Worm (Caenorhabditis elegans) whole organism, L1 larva: Measurements from ENCODE around the gene srh-183.
A peak's percentile ranks its signal among the peaks of the same experiment; 100 is the strongest.

ENCODE experiments used
- C16A3.4 ChIP-seq: fragments of 150-350 bp; optimal IDR thresholded peaks from 2 replicates; lab custom pipeline; 2014; ENCODE audit warnings: missing biosample characterization, missing genetic modification characterization
- F16B12.6 ChIP-seq: fragments of 150-350 bp; optimal IDR thresholded peaks from 2 replicates; lab custom pipeline; 2014; ENCODE audit warnings: missing biosample characterization, missing genetic modification characterization
- Y116A8C.19 ChIP-seq: sonication (generic microtip); optimal IDR thresholded peaks from 2 replicates; lab custom pipeline; 2016; ENCODE audit warnings: missing compliant biosample characterization, missing genetic modification characterization, borderline replicate concordance
- ceh-82 ChIP-seq, 3 experiments: fragments of 150-350 bp in 1 of 3; sonication (generic microtip) in 2 of 3; optimal IDR thresholded peaks; 2 replicates each; lab custom pipeline; 2014 to 2017; ENCODE audit warnings: missing biosample characterization in 3 of 3, missing genetic modification characterization in 3 of 3
- ceh-90 ChIP-seq: sonication (generic microtip); optimal IDR thresholded peaks from 2 replicates; lab custom pipeline; 2016; ENCODE audit warnings: missing genetic modification characterization, missing compliant biosample characterization
- ces-1 ChIP-seq: fragments of 150-350 bp; optimal IDR thresholded peaks from 2 replicates; lab custom pipeline; 2014; ENCODE audit warnings: missing biosample characterization, missing genetic modification reagents, missing genetic modification characterization
- dsc-1 ChIP-seq: sonication (generic microtip); optimal IDR thresholded peaks from 2 replicates; lab custom pipeline; 2016; ENCODE audit warnings: mild to moderate bottlenecking, missing genetic modification characterization, missing compliant biosample characterization
- efl-1 ChIP-seq, 4 experiments: fragments of 150-350 bp; optimal IDR thresholded peaks in 3 of 4; peaks in 1 of 4; 1 replicate in 1 of 4; 2 replicates in 3 of 4; lab custom pipeline; 2014; ENCODE audit warnings: missing biosample characterization in 2 of 4, missing genetic modification characterization in 2 of 4, missing genetic modification reagents in 2 of 4
- efl-3 ChIP-seq: fragments of 200-800 bp; sonication (Bioruptor generic); optimal IDR thresholded peaks from 2 replicates; lab custom pipeline; 2018; ENCODE audit warnings: mild to moderate bottlenecking, missing genetic modification characterization, missing compliant biosample characterization
- egl-13 ChIP-seq: sonication (generic microtip); optimal IDR thresholded peaks from 2 replicates; lab custom pipeline; 2016; ENCODE audit warnings: missing genotype, missing genetic modification reagents, missing genetic modification characterization, missing compliant biosample characterization
- egl-27 ChIP-seq, 2 experiments: fragments of 150-350 bp in 1 of 2; sonication (generic microtip); optimal IDR thresholded peaks; 3 replicates each; lab custom pipeline; 2017 to 2018; ENCODE audit warnings: missing biosample characterization in 2 of 2, missing genetic modification characterization in 2 of 2, missing genetic modification reagents in 2 of 2
- elt-3 ChIP-seq, 6 experiments: fragments of 150-350 bp in 1 of 6; sonication (generic microtip); optimal IDR thresholded peaks; 2 replicates each; lab custom pipeline; 2017 to 2018; ENCODE audit warnings: missing biosample characterization in 6 of 6, missing genetic modification characterization in 6 of 6, inconsistent platforms in 1 of 6
- fkh-8 ChIP-seq: sonication (generic microtip); optimal IDR thresholded peaks from 2 replicates; lab custom pipeline; 2016; ENCODE audit warnings: mild to moderate bottlenecking, missing genetic modification characterization, missing compliant biosample characterization
- fos-1 ChIP-seq: fragments of 150-350 bp; optimal IDR thresholded peaks from 2 replicates; lab custom pipeline; 2014; ENCODE audit warnings: missing biosample characterization, missing genetic modification characterization
- hlh-4 ChIP-seq: sonication (generic microtip); optimal IDR thresholded peaks from 2 replicates; lab custom pipeline; 2016; ENCODE audit warnings: mild to moderate bottlenecking, missing genetic modification characterization, missing compliant biosample characterization
- hpl-2 ChIP-seq: fragments of 150-350 bp; optimal IDR thresholded peaks from 2 replicates; lab custom pipeline; 2014; ENCODE audit warnings: missing biosample characterization, missing genetic modification reagents, missing genetic modification characterization
- jun-1 ChIP-seq: fragments of 150-350 bp; optimal IDR thresholded peaks from 2 replicates; lab custom pipeline; 2014; ENCODE audit warnings: missing biosample characterization, missing genetic modification reagents, missing genetic modification characterization
- lin-13 ChIP-seq: fragments of 150-350 bp; optimal IDR thresholded peaks from 2 replicates; lab custom pipeline; 2014; ENCODE audit warnings: missing biosample characterization, missing genetic modification reagents, missing genetic modification characterization
- lin-14 ChIP-seq: fragments of 200-800 bp; sonication (Bioruptor generic); optimal IDR thresholded peaks from 2 replicates; lab custom pipeline; 2018; ENCODE audit warnings: mild to moderate bottlenecking, missing genetic modification characterization, moderate library complexity, missing compliant biosample characterization
- lin-15B ChIP-seq: fragments of 150-350 bp; sonication (generic microtip); optimal IDR thresholded peaks from 3 replicates; lab custom pipeline; 2014; ENCODE audit warnings: missing biosample characterization, missing genetic modification characterization
- lin-39 ChIP-seq: fragments of 150-350 bp; optimal IDR thresholded peaks from 2 replicates; lab custom pipeline; 2014; ENCODE audit warnings: missing biosample characterization, missing genetic modification reagents, missing genetic modification characterization
- lir-3 ChIP-seq: sonication (generic microtip); optimal IDR thresholded peaks from 2 replicates; lab custom pipeline; 2016; ENCODE audit warnings: mild to moderate bottlenecking, missing genetic modification characterization, moderate library complexity, missing compliant biosample characterization; ENCODE audit not compliant: poor library complexity
- lsy-2 ChIP-seq, 2 experiments: fragments of 150-350 bp; optimal IDR thresholded peaks; 2 replicates each; lab custom pipeline; 2014; ENCODE audit warnings: missing biosample characterization in 2 of 2, missing genetic modification characterization in 2 of 2
- mab-9 ChIP-seq: fragments of 200-800 bp; sonication (Bioruptor generic); IDR thresholded peaks from 2 replicates; pipeline ENCODE4 v1.3.6; 2022; ENCODE audit warnings: missing genetic modification reagents, missing genetic modification characterization, missing compliant biosample characterization
- mdl-1 ChIP-seq, 2 experiments: fragments of 150-350 bp; optimal IDR thresholded peaks; 2 replicates each; lab custom pipeline; 2014 to 2017; ENCODE audit warnings: missing biosample characterization in 2 of 2, missing genetic modification characterization in 2 of 2, inconsistent platforms in 1 of 2
- mef-2 ChIP-seq: fragments of 150-350 bp; optimal IDR thresholded peaks from 2 replicates; lab custom pipeline; 2014; ENCODE audit warnings: missing biosample characterization, missing genetic modification characterization
- mep-1 ChIP-seq: fragments of 150-350 bp; optimal IDR thresholded peaks from 2 replicates; lab custom pipeline; 2014; ENCODE audit warnings: missing biosample characterization, missing genetic modification characterization
- nhr-11 ChIP-seq: fragments of 150-350 bp; optimal IDR thresholded peaks from 2 replicates; lab custom pipeline; 2014; ENCODE audit warnings: missing biosample characterization, missing genetic modification characterization
- nhr-19 ChIP-seq: fragments of 200-800 bp; sonication (Bioruptor generic); conservative IDR thresholded peaks from 2 replicates; pipeline ENCODE4 v1.3.6; 2022; ENCODE audit warnings: missing genetic modification characterization, missing compliant biosample characterization
- nhr-20 ChIP-seq: sonication (generic microtip); optimal IDR thresholded peaks from 2 replicates; lab custom pipeline; 2016; ENCODE audit warnings: mild to moderate bottlenecking, missing genetic modification characterization, missing compliant biosample characterization
- nhr-28 ChIP-seq: fragments of 150-350 bp; optimal IDR thresholded peaks from 2 replicates; lab custom pipeline; 2014; ENCODE audit warnings: missing biosample characterization, missing genetic modification characterization
- nhr-47 ChIP-seq: sonication (generic microtip); optimal IDR thresholded peaks from 2 replicates; lab custom pipeline; 2016; ENCODE audit warnings: mild to moderate bottlenecking, missing genetic modification characterization, moderate library complexity, missing compliant biosample characterization
- nhr-71 ChIP-seq: sonication (generic microtip); optimal IDR thresholded peaks from 2 replicates; lab custom pipeline; 2016; ENCODE audit warnings: mild to moderate bottlenecking, missing genetic modification characterization, moderate library complexity, missing compliant biosample characterization
- nhr-84 ChIP-seq: sonication (generic microtip); optimal IDR thresholded peaks from 2 replicates; lab custom pipeline; 2017; ENCODE audit warnings: missing biosample characterization, missing genetic modification characterization
- nhr-85 ChIP-seq: sonication (generic microtip); peaks from one replicate; lab custom pipeline; 2016; ENCODE audit warnings: missing genetic modification characterization, inconsistent platforms, missing compliant biosample characterization
- nhr-90 ChIP-seq: sonication (generic microtip); optimal IDR thresholded peaks from 2 replicates; lab custom pipeline; 2016; ENCODE audit warnings: mild to moderate bottlenecking, missing genetic modification characterization, missing compliant biosample characterization; ENCODE audit not compliant: poor library complexity
- pax-3 ChIP-seq: fragments of 200-800 bp; sonication (Bioruptor generic); optimal IDR thresholded peaks from 2 replicates; lab custom pipeline; 2018; ENCODE audit warnings: mild to moderate bottlenecking, missing genetic modification characterization, moderate library complexity, missing compliant biosample characterization
- rnt-1 ChIP-seq: sonication (generic microtip); optimal IDR thresholded peaks from 2 replicates; lab custom pipeline; 2016; ENCODE audit warnings: mild to moderate bottlenecking, missing genetic modification characterization, moderate library complexity, missing compliant biosample characterization
- skn-1 ChIP-seq: fragments of 150-350 bp; optimal IDR thresholded peaks from 2 replicates; lab custom pipeline; 2014; ENCODE audit warnings: missing biosample characterization, missing genetic modification characterization
- snpc-4 ChIP-seq: fragments of 150-350 bp; optimal IDR thresholded peaks from 2 replicates; lab custom pipeline; 2014; ENCODE audit warnings: missing biosample characterization, missing genetic modification characterization
- snu-23 ChIP-seq: sonication (generic microtip); optimal IDR thresholded peaks from 2 replicates; lab custom pipeline; 2016; ENCODE audit warnings: missing genetic modification characterization, missing compliant biosample characterization
- tbx-2 ChIP-seq: sonication (generic microtip); optimal IDR thresholded peaks from 2 replicates; lab custom pipeline; 2016; ENCODE audit warnings: missing genetic modification characterization, missing compliant biosample characterization
- tlp-1 ChIP-seq: fragments of 150-350 bp; optimal IDR thresholded peaks from 2 replicates; lab custom pipeline; 2014; ENCODE audit warnings: missing biosample characterization, missing genetic modification characterization
- zag-1 ChIP-seq: fragments of 150-350 bp; optimal IDR thresholded peaks from 2 replicates; lab custom pipeline; 2014; ENCODE audit warnings: missing biosample characterization, missing genetic modification characterization
- ztf-11 ChIP-seq, 2 experiments: sonication (generic microtip); optimal IDR thresholded peaks; 2 replicates each; lab custom pipeline; 2016 to 2017; ENCODE audit warnings: missing genetic modification characterization in 2 of 2, missing biosample characterization in 1 of 2, missing compliant biosample characterization in 1 of 2
- ztf-4 ChIP-seq: fragments of 150-350 bp; optimal IDR thresholded peaks from 2 replicates; lab custom pipeline; 2014; ENCODE audit warnings: missing biosample characterization, missing genetic modification characterization

srh-183 gene

ce11 chrV:20011199-20011598, 33.1 kb upstream of the srh-183 start:
- no peak for TF ChIP-seq tlp-1 (tag; lab: Kevin White, UChicago)
- no peak for TF ChIP-seq pax-3
- no peak for TF ChIP-seq egl-13 (tag; lab: Kevin White, UChicago)
- no peak for TF ChIP-seq efl-1 (optimal IDR thresholded peaks at IDR 0.05; lab: Kevin White, UChicago)
- TF ChIP-seq efl-1 (GFP tag; optimal IDR thresholded peaks at IDR 0.05 in 1 of 2; lab: Kevin White, UChicago), result no peak
- no peak for TF ChIP-seq fos-1 (tag; lab: Kevin White, UChicago)
- no peak for TF ChIP-seq hlh-4 (tag; lab: Kevin White, UChicago)
- TF ChIP-seq skn-1, result no peak
- TF ChIP-seq, all 84 proteins: peak for 0

ce11 chrV:20007470-20007869, 29.4 kb upstream of the srh-183 start, which contains the start of gene Y60A3A.23:
Gene Y60A3A.23 (plus strand): TSS chrV:20007770.
- TF ChIP-seq ceh-90 (tag; lab: Kevin White, UChicago), result no peak
- no peak for TF ChIP-seq nhr-71 (tag; lab: Kevin White, UChicago)
- no peak for TF ChIP-seq elt-3 (tag; optimal IDR thresholded peaks at IDR 0.05; lab: Kevin White, UChicago)
- TF ChIP-seq lir-3 (tag; lab: Kevin White, UChicago), result no peak
- no peak for TF ChIP-seq snu-23 (GFP tag; lab: Kevin White, UChicago)
- TF ChIP-seq efl-3 (GFP tag; lab: Kevin White, UChicago), result no peak

- TF ChIP-seq dsc-1 (tag; lab: Kevin White, UChicago) (peak; percentile 77), ceh-90 (tag; lab: Kevin White, UChicago) (no peak), mab-9 (GFP tag; lab: Robert Waterston, UW) (peak; percentile 72), efl-1 (optimal IDR thresholded peaks at IDR 0.05; lab: Kevin White, UChicago) (peak; percentile 68 to 82), efl-1 (GFP tag; optimal IDR thresholded peaks at IDR 0.05 in 1 of 2; lab: Kevin White, UChicago) (peak; percentile 44 to 93), nhr-47 (tag; lab: Kevin White, UChicago) (peak; percentile 87), egl-13 (tag; lab: Kevin White, UChicago) (peak; percentile 91), nhr-11 (peak; percentile 20), ztf-11 (tag; optimal IDR thresholded peaks at IDR 0.05; lab: Kevin White, UChicago) (peak in 1 of 2 experiments; percentile 57), ces-1 (GFP tag; lab: Kevin White, UChicago) (no peak), egl-27 (tag; optimal IDR thresholded peaks at IDR 0.05; lab: Kevin White, UChicago) (peak in 1 of 2 experiments; percentile 29), skn-1 (peak; percentile 68), nhr-19 (peak; percentile 76), snu-23 (GFP tag; lab: Kevin White, UChicago) (peak; percentile 82), fos-1 (tag; lab: Kevin White, UChicago) (peak; percentile 20), F16B12.6 (peak; percentile 8), lin-15B (tag; lab: Kevin White, UChicago) (no peak), rnt-1 (peak; percentile 84), nhr-90 (tag; lab: Kevin White, UChicago) (peak; percentile 8), nhr-84 (tag; lab: Kevin White, UChicago) (no peak), nhr-85 (tag; lab: Kevin White, UChicago) (peak; percentile 71), ztf-4 (tag; lab: Kevin White, UChicago) (peak; percentile 78), zag-1 (tag; lab: Kevin White, UChicago) (no peak), ceh-82 (tag; optimal IDR thresholded peaks at IDR 0.05; lab: Kevin White, UChicago) (peak; percentile 64 to 72 (median 65)), mep-1 (tag; lab: Kevin White, UChicago) (peak; percentile 72), jun-1 (peak; percentile 64), mdl-1 (tag; optimal IDR thresholded peaks at IDR 0.05; lab: Kevin White, UChicago) (peak in 1 of 2 experiments; percentile 78), elt-3 (tag; optimal IDR thresholded peaks at IDR 0.05; lab: Kevin White, UChicago) (no peak), mef-2 (tag; lab: Kevin White, UChicago) (peak; percentile 65), Y116A8C.19 (tag; lab: Kevin White, UChicago) (no peak), pax-3 (peak; percentile 56), lir-3 (tag; lab: Kevin White, UChicago) (no peak), lsy-2 (tag; optimal IDR thresholded peaks at IDR 0.05; lab: Kevin White, UChicago) (peak; percentile 77), lin-39 (tag; lab: Kevin White, UChicago) (peak; percentile 13), tbx-2 (tag; lab: Kevin White, UChicago) (peak; percentile 84), lin-14 (GFP tag; lab: Kevin White, UChicago) (peak; percentile 97), nhr-20 (tag; lab: Kevin White, UChicago) (peak; percentile 75), C16A3.4 (tag; lab: Kevin White, UChicago) (peak; percentile 53), fkh-8 (peak; percentile 78), snpc-4 (tag; lab: Kevin White, UChicago) (peak; percentile 35), hpl-2 (GFP tag; lab: Kevin White, UChicago) (no peak), nhr-28 (tag; lab: Kevin White, UChicago) (no peak), nhr-71 (tag; lab: Kevin White, UChicago) (peak; percentile 94), lin-13 (GFP tag; lab: Kevin White, UChicago) (peak; percentile 79)
Observed at ce11 chrV:20005724-20006132, 27.6 kb upstream of the srh-183 start.
